Fruit fly (Drosophila melanogaster): Measurements from ENCODE around the gene Npc2h.

Npc2h gene

dm6 chr3R:30766922-30767504 is 20.9 kb upstream of the Npc2h start (continued):
- TF ChIP-seq CHES-1-like (GFP tag; optimal IDR thresholded peaks at IDR 0.05): no peak
- no peak for TF ChIP-seq lilli (GFP tag; optimal IDR thresholded peaks at IDR 0.05)
- no peak for TF ChIP-seq Elba2 (GFP tag; optimal IDR thresholded peaks at IDR 0.05)
- TF ChIP-seq vfl (GFP tag; optimal IDR thresholded peaks at IDR 0.05): no peak
- TF ChIP-seq CG5180 (GFP tag; optimal IDR thresholded peaks at IDR 0.05): no peak
- TF ChIP-seq CG2712 (tag; optimal IDR thresholded peaks at IDR 0.05): no peak
- TF ChIP-seq lov (optimal IDR thresholded peaks at IDR 0.05): no peak
- no peak for TF ChIP-seq lov (GFP tag; IDR thresholded peaks at IDR 0.05)
- TF ChIP-seq CG18476 (GFP tag; optimal IDR thresholded peaks at IDR 0.05): no peak
- no peak for TF ChIP-seq emc (GFP tag; optimal IDR thresholded peaks at IDR 0.05)
- TF ChIP-seq chn (GFP tag; optimal IDR thresholded peaks at IDR 0.05): no peak
- no peak for TF ChIP-seq CG2889 (GFP tag; IDR thresholded peaks at IDR 0.05)
- no peak for TF ChIP-seq Xbp1 (GFP tag; optimal IDR thresholded peaks at IDR 0.05)
- TF ChIP-seq abd-A (tag; optimal IDR thresholded peaks at IDR 0.05): peak; percentile 86
- TF ChIP-seq Deaf1 (tag; optimal IDR thresholded peaks at IDR 0.05): peak; percentile 14
- TF ChIP-seq Hr51 (GFP tag; optimal IDR thresholded peaks at IDR 0.05): no peak
- no peak for TF ChIP-seq Nf-YA (GFP tag; IDR thresholded peaks at IDR 0.05)
- TF ChIP-seq lola (GFP tag; optimal IDR thresholded peaks at IDR 0.05): peak in 1 of 3 experiments; percentile 18
- no peak for TF ChIP-seq zfh2 (GFP tag; optimal IDR thresholded peaks at IDR 0.05)
- no peak for TF ChIP-seq CG15514 (GFP tag; optimal IDR thresholded peaks at IDR 0.05)
- no peak for TF ChIP-seq gfzf (GFP tag; optimal IDR thresholded peaks at IDR 0.05)
- TF ChIP-seq ham (GFP tag; IDR thresholded peaks at IDR 0.05): no peak
- no peak for TF ChIP-seq ato (GFP tag; IDR thresholded peaks at IDR 0.05; ENCODE audit: partially characterized antibody)
- TF ChIP-seq CG11398 (GFP tag; optimal IDR thresholded peaks at IDR 0.05): no peak
- TF ChIP-seq hbn (GFP tag; IDR thresholded peaks at IDR 0.05; ENCODE audit: partially characterized antibody): no peak
- peak; percentile 27 for TF ChIP-seq CG18599 (GFP tag; optimal IDR thresholded peaks at IDR 0.05)
- TF ChIP-seq CG10462 (GFP tag; optimal IDR thresholded peaks at IDR 0.05): no peak
- peak; percentile 2 for TF ChIP-seq CG9609 (GFP tag; optimal IDR thresholded peaks at IDR 0.05)
- TF ChIP-seq CG30403 (GFP tag; optimal IDR thresholded peaks at IDR 0.05): no peak
- peak; percentile 27 for TF ChIP-seq CG7987 (GFP tag; optimal IDR thresholded peaks at IDR 0.05)
- no peak for TF ChIP-seq CG10267 (tag; optimal IDR thresholded peaks at IDR 0.05)
- TF ChIP-seq CG8359 (GFP tag; optimal IDR thresholded peaks at IDR 0.05; ENCODE audit: borderline replicate concordance): peak; percentile 18
- TF ChIP-seq CoRest (tag; optimal IDR thresholded peaks at IDR 0.05): no peak
- no peak for TF ChIP-seq sd (tag; optimal IDR thresholded peaks at IDR 0.05)
- TF ChIP-seq ci (GFP tag; IDR thresholded peaks at IDR 0.05): no peak
- no peak for TF ChIP-seq PHDP (tag; optimal IDR thresholded peaks at IDR 0.05)
- TF ChIP-seq CG12236 (GFP tag; optimal IDR thresholded peaks at IDR 0.05): peak; percentile 33
- TF ChIP-seq MTF-1 (GFP tag; optimal IDR thresholded peaks at IDR 0.05; ENCODE audit: borderline replicate concordance): peak; percentile 76
- TF ChIP-seq Tbp (GFP tag; optimal IDR thresholded peaks at IDR 0.05): no peak
- TF ChIP-seq sr (GFP tag; IDR thresholded peaks at IDR 0.05): peak; percentile 74; the same call in 2 of the 3 replicates
- no peak for TF ChIP-seq CG11696 (GFP tag; IDR thresholded peaks at IDR 0.05)

Measured in whole organism, embryonic.